Worm (Caenorhabditis elegans) whole organism, L2 larva: Measurements from ENCODE around the gene Y39D8A.1.

Experiments
- nhr-11 ChIP-seq: fragments of 150-350 bp; optimal IDR thresholded peaks from 2 replicates; lab custom pipeline; 2014; ENCODE audit warnings: missing biosample characterization, missing genetic modification characterization
- nhr-25 ChIP-seq: fragments of 150-350 bp; sonication (generic microtip); optimal IDR thresholded peaks from 3 replicates; lab custom pipeline; 2014; ENCODE audit warnings: missing biosample characterization, missing genetic modification characterization

- no peak for TF ChIP-seq nhr-11
- TF ChIP-seq nhr-25 (tag; lab: Kevin White, UChicago), result no peak
These were observed at the start of gene Y39D8A.1 for ce11 chrV:418432-418831.
